Worm (Caenorhabditis elegans): ENCODE data around the gene let-413.

ce11 chrV:8007460-8008292 is 30.1 kb upstream of the let-413 start, which contains the start of gene Y97E10AR.3:
- TF ChIP-seq dao-5 (tag; optimal IDR thresholded peaks at IDR 0.05) (no peak), W03F9.2 (tag; optimal IDR thresholded peaks at IDR 0.05) (no peak), him-1 (tag; optimal IDR thresholded peaks at IDR 0.05) (no peak)

Measured in whole organism, L4/young adult.